Fruit fly (Drosophila melanogaster) whole organism, prepupa: ENCODE results near the gene Cul5.

Experiments used
- Blimp-1 ChIP-seq: fragments of 200-800 bp; sonication (Bioruptor generic); optimal IDR thresholded peaks from 3 replicates; lab custom pipeline; 2017; ENCODE audit warnings: missing biosample characterization, missing genetic modification characterization, mild to moderate bottlenecking, moderate library complexity, missing genetic modification reagents
- CG10631 ChIP-seq: fragments of 200-800 bp; sonication (Bioruptor generic); optimal IDR thresholded peaks from 2 replicates; lab custom pipeline; 2016; ENCODE audit warnings: missing biosample characterization, missing genetic modification characterization
- CG10669 ChIP-seq: fragments of 200-800 bp; sonication (Bioruptor generic); optimal IDR thresholded peaks from 3 replicates; lab custom pipeline; 2018; ENCODE audit warnings: missing biosample characterization, mild to moderate bottlenecking, missing genetic modification characterization, moderate library complexity
- CG11762 ChIP-seq: fragments of 200-800 bp; sonication (Bioruptor generic); optimal IDR thresholded peaks from 3 replicates; lab custom pipeline; 2016; ENCODE audit warnings: missing biosample characterization, missing genetic modification characterization; ENCODE audit not compliant: insufficient read depth
- CG16779 ChIP-seq: fragments of 200-800 bp; sonication (Bioruptor generic); optimal IDR thresholded peaks from 3 replicates; lab custom pipeline; 2017; ENCODE audit warnings: missing biosample characterization, mild to moderate bottlenecking, missing genetic modification characterization
- CG3032 ChIP-seq: fragments of 200-800 bp; optimal IDR thresholded peaks from 2 replicates; lab custom pipeline; 2019; ENCODE audit warnings: missing biosample characterization, mild to moderate bottlenecking, missing genetic modification characterization, moderate library complexity
- CG32006 ChIP-seq: fragments of 200-800 bp; sonication (Bioruptor generic); optimal IDR thresholded peaks from 3 replicates; lab custom pipeline; 2017; ENCODE audit warnings: missing biosample characterization, mild to moderate bottlenecking, missing genetic modification characterization
- CG34406 ChIP-seq: fragments of 200-800 bp; sonication (Bioruptor generic); optimal IDR thresholded peaks from 3 replicates; lab custom pipeline; 2016; ENCODE audit warnings: missing biosample characterization, missing genetic modification characterization
- CG3919 ChIP-seq: fragments of 200-800 bp; sonication (Bioruptor generic); optimal IDR thresholded peaks from 3 replicates; lab custom pipeline; 2016; ENCODE audit warnings: missing biosample characterization, missing genetic modification characterization
- CG4318 ChIP-seq: fragments of 200-800 bp; sonication (Bioruptor generic); optimal IDR thresholded peaks from 3 replicates; lab custom pipeline; 2017; ENCODE audit warnings: missing biosample characterization, mild to moderate bottlenecking, missing genetic modification characterization
- CG6163 ChIP-seq: fragments of 200-800 bp; sonication (Bioruptor generic); IDR thresholded peaks from 3 replicates; pipeline ENCODE4 v1.3.6; 2022; ENCODE audit warnings: missing biosample characterization, missing genetic modification characterization
- CG6276 ChIP-seq: fragments of 200-800 bp; sonication (Bioruptor generic); optimal IDR thresholded peaks from 2 replicates; lab custom pipeline; 2017; ENCODE audit warnings: missing biosample characterization, mild to moderate bottlenecking, missing genetic modification characterization
- CG6808 ChIP-seq: fragments of 200-800 bp; sonication (Bioruptor generic); optimal IDR thresholded peaks from 3 replicates; lab custom pipeline; 2017; ENCODE audit warnings: missing biosample characterization, missing genetic modification characterization, mild to moderate bottlenecking, moderate library complexity, missing genetic modification reagents
- CG6854 ChIP-seq: fragments of 200-800 bp; sonication (Bioruptor generic); optimal IDR thresholded peaks from 2 replicates; lab custom pipeline; 2017; ENCODE audit warnings: missing biosample characterization, mild to moderate bottlenecking, missing genetic modification characterization
- CG7368 ChIP-seq: fragments of 200-800 bp; sonication (Bioruptor generic); optimal IDR thresholded peaks from 3 replicates; lab custom pipeline; 2016; ENCODE audit warnings: missing biosample characterization, missing genetic modification characterization
- CG8632 ChIP-seq: fragments of 200-800 bp; sonication (Bioruptor generic); optimal IDR thresholded peaks from 3 replicates; lab custom pipeline; 2016; ENCODE audit warnings: missing biosample characterization, missing genetic modification characterization
- CG9139 ChIP-seq: fragments of 200-800 bp; sonication (Bioruptor generic); optimal IDR thresholded peaks from 3 replicates; lab custom pipeline; 2017; ENCODE audit warnings: missing biosample characterization, mild to moderate bottlenecking, missing genetic modification characterization
- Eip78C ChIP-seq: fragments of 200-800 bp; sonication (Bioruptor generic); peaks from one replicate; lab custom pipeline; 2016; ENCODE audit warnings: missing biosample characterization, missing genetic modification characterization
- Ets21C ChIP-seq: fragments of 200-800 bp; sonication (Bioruptor generic); optimal IDR thresholded peaks from 3 replicates; lab custom pipeline; 2016; ENCODE audit warnings: missing biosample characterization, missing genetic modification characterization
- Hr4 ChIP-seq: fragments of 200-800 bp; sonication (Bioruptor generic); optimal IDR thresholded peaks from 3 replicates; lab custom pipeline; 2016; ENCODE audit warnings: missing biosample characterization, missing genetic modification characterization
- Lpt ChIP-seq: fragments of 200-800 bp; sonication (Bioruptor generic); optimal IDR thresholded peaks from 3 replicates; lab custom pipeline; 2016; ENCODE audit warnings: missing biosample characterization, missing genetic modification characterization
- Met ChIP-seq: fragments of 200-800 bp; sonication (Bioruptor generic); optimal IDR thresholded peaks from 3 replicates; lab custom pipeline; 2016; ENCODE audit warnings: missing biosample characterization, missing genetic modification characterization
- OdsH ChIP-seq: fragments of 200-800 bp; sonication (Bioruptor generic); optimal IDR thresholded peaks from 3 replicates; lab custom pipeline; 2016; ENCODE audit warnings: missing biosample characterization, missing genetic modification characterization
- Sox102F ChIP-seq: fragments of 200-800 bp; sonication (Bioruptor generic); optimal IDR thresholded peaks from 2 replicates; lab custom pipeline; 2016; ENCODE audit warnings: missing biosample characterization, mild to moderate bottlenecking, missing genetic modification characterization
- Sox15 ChIP-seq: fragments of 200-800 bp; sonication (Bioruptor generic); optimal IDR thresholded peaks from 3 replicates; lab custom pipeline; 2016; ENCODE audit warnings: missing biosample characterization, missing genetic modification characterization
- achi ChIP-seq: fragments of 200-800 bp; sonication (Bioruptor generic); optimal IDR thresholded peaks from 3 replicates; lab custom pipeline; 2016; ENCODE audit warnings: missing biosample characterization, missing genetic modification characterization
- acj6 ChIP-seq: fragments of 200-800 bp; sonication (Bioruptor generic); optimal IDR thresholded peaks from 3 replicates; lab custom pipeline; 2016; ENCODE audit warnings: missing biosample characterization, missing genetic modification characterization
- cyc ChIP-seq: fragments of 200-800 bp; sonication (Bioruptor generic); optimal IDR thresholded peaks from 3 replicates; lab custom pipeline; 2016; ENCODE audit warnings: missing biosample characterization, missing genetic modification characterization
- dac ChIP-seq: fragments of 200-800 bp; sonication (Bioruptor generic); optimal IDR thresholded peaks from 2 replicates; lab custom pipeline; 2017; ENCODE audit warnings: missing biosample characterization, mild to moderate bottlenecking, missing genetic modification characterization
- dsx ChIP-seq: fragments of 200-800 bp; optimal IDR thresholded peaks from 3 replicates; lab custom pipeline; 2019; ENCODE audit warnings: missing biosample characterization, mild to moderate bottlenecking, missing genetic modification characterization, moderate library complexity; ENCODE audit not compliant: poor library complexity, severe bottlenecking
- eg ChIP-seq: fragments of 200-800 bp; sonication (Bioruptor generic); IDR thresholded peaks from 3 replicates; pipeline ENCODE4 v1.3.6; 2022; ENCODE audit warnings: missing biosample characterization, missing genetic modification characterization
- esn ChIP-seq: fragments of 200-800 bp; sonication (Bioruptor generic); optimal IDR thresholded peaks from 2 replicates; lab custom pipeline; 2016; ENCODE audit warnings: missing biosample characterization, mild to moderate bottlenecking, missing genetic modification characterization, moderate library complexity
- fd59A ChIP-seq: fragments of 200-800 bp; sonication (Bioruptor generic); optimal IDR thresholded peaks from 2 replicates; lab custom pipeline; 2017; ENCODE audit warnings: missing biosample characterization, mild to moderate bottlenecking, missing genetic modification characterization, missing genetic modification reagents
- fd85E ChIP-seq: fragments of 200-800 bp; sonication (Bioruptor generic); optimal IDR thresholded peaks from 3 replicates; lab custom pipeline; 2016; ENCODE audit warnings: missing biosample characterization, missing genetic modification characterization
- fkh ChIP-seq: fragments of 200-800 bp; sonication (Bioruptor generic); optimal IDR thresholded peaks from 3 replicates; lab custom pipeline; 2017; ENCODE audit warnings: missing biosample characterization, mild to moderate bottlenecking, missing genetic modification characterization, moderate library complexity
- net ChIP-seq: fragments of 200-800 bp; sonication (Bioruptor generic); optimal IDR thresholded peaks from 3 replicates; lab custom pipeline; 2016; ENCODE audit warnings: missing biosample characterization, missing genetic modification characterization
- pdm3 ChIP-seq: fragments of 200-800 bp; sonication (Bioruptor generic); optimal IDR thresholded peaks from 3 replicates; lab custom pipeline; 2016; ENCODE audit warnings: missing biosample characterization, missing genetic modification characterization
- salr ChIP-seq, 2 experiments: fragments of 200-800 bp; sonication (Bioruptor generic); optimal IDR thresholded peaks; 3 replicates each; lab custom pipeline; 2016 to 2018; ENCODE audit warnings: missing biosample characterization in 2 of 2, missing genetic modification characterization in 2 of 2, mild to moderate bottlenecking in 1 of 2
- spab ChIP-seq: fragments of 200-800 bp; sonication (Bioruptor generic); optimal IDR thresholded peaks from 2 replicates; lab custom pipeline; 2017; ENCODE audit warnings: missing biosample characterization, mild to moderate bottlenecking, missing genetic modification characterization, missing genetic modification reagents
- ss ChIP-seq, 2 experiments: fragments of 200-800 bp; sonication (Bioruptor generic); optimal IDR thresholded peaks; 2 replicates in 1 of 2; 3 replicates in 1 of 2; lab custom pipeline; 2017 to 2018; ENCODE audit warnings: mild to moderate bottlenecking in 2 of 2, missing biosample characterization in 2 of 2, missing genetic modification characterization in 2 of 2, moderate library complexity in 1 of 2
- vri ChIP-seq: fragments of 200-800 bp; sonication (Bioruptor generic); optimal IDR thresholded peaks from 3 replicates; lab custom pipeline; 2016; ENCODE audit warnings: missing biosample characterization, mild to moderate bottlenecking, missing genetic modification characterization

Cul5 gene

DNA sequence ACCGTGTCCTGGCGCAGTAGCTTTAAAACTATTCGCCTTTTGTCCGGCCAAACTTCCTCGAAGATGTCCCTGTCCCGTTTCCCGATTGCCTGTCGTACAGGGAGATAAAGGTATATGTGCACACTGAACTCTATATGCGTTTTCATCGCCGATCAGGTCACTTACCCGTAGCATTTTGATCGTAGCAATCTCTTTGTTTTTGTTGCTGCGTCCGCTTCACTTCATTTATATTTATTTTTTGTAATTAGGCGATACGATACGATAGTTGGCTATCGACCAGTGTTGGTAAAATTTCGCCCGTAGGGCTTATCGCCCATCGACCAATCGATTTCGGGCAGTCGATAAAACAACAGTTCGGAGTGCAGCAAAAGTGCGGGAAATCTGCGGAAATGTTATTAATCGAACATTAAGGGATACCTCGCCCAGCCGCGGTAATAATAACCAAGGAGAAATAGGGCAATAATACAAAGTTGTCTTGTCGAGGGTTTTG, at the start of gene Cul5, which contains the start of gene Bicra (continued):
- TF ChIP-seq CG6276 (GFP tag; lab: Kevin White, UChicago): no peak

DNA sequence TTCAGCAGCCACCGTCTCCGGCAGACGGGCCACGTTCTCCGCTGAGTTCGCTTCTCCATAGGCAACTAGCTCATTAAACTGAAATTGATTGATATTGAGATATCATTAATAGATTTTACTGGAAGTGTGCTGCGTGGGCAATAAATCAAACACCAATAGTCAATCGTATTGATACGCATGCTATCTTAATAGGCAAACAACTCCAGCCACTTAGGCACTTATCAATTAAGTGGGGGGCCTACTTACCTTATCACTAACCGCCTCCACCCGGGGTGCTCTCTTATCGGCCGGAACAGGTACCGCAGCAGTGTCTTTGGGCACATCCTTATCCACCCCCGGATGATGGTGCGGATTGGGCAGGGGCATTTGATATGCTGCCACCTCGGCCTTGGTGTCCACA, 49.0 kb upstream of the Cul5 start:
- TF ChIP-seq salr (GFP tag; optimal IDR thresholded peaks at IDR 0.05; lab: Kevin White, UChicago) (no peak), fkh (GFP tag; lab: Kevin White, UChicago) (peak; percentile 54)

DNA sequence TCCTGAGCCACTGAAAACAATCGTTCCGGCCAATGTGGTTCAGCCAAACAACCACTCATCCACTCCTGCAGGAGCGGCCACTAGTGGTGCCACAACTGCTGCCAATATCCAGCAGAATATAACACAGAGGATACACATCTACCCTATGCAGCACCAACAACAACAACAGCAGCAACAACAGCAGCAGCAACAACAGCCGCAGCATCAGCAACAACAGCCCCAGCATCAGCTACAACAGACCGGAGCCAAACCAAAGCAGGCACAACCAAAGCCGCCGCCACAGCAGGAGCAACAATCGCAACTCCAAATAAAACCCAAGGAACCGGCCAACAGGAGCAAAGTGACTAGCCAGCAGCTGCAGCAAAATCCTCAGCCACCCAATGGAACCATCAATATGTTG, 40.5 kb upstream of the Cul5 start:
- no peak for TF ChIP-seq Lpt (GFP tag; lab: Kevin White, UChicago)
- TF ChIP-seq net: no peak
- TF ChIP-seq CG16779 (tag; lab: Kevin White, UChicago): no peak
- no peak for TF ChIP-seq CG6276 (GFP tag; lab: Kevin White, UChicago)
- no peak for TF ChIP-seq pdm3 (GFP tag; lab: Kevin White, UChicago)
- no peak for TF ChIP-seq Eip78C (GFP tag; lab: Kevin White, UChicago)

DNA sequence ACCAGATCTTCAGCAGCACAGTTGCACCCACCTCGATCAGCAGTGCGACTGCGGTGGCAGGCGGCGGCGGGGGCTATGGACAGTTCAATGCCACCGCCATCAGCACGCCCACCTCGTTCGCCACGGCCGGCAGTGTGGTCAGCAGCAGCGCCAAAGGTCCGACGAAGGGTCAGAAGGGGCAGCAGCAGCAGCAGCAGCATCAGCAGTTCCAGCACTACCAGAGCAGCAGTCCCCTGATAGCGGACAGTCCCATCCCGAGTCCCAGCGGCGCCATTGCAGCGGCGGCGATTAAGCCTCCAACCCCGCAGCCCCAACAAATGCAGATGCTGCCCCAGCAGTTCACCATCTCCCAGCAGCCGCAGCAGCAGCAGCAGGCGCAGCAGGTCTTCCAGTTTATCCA, 35.2 kb upstream of the Cul5 start:
- TF ChIP-seq vri (GFP tag; lab: Kevin White, UChicago): no peak
- no peak for TF ChIP-seq cyc (GFP tag; lab: Kevin White, UChicago)

DNA sequence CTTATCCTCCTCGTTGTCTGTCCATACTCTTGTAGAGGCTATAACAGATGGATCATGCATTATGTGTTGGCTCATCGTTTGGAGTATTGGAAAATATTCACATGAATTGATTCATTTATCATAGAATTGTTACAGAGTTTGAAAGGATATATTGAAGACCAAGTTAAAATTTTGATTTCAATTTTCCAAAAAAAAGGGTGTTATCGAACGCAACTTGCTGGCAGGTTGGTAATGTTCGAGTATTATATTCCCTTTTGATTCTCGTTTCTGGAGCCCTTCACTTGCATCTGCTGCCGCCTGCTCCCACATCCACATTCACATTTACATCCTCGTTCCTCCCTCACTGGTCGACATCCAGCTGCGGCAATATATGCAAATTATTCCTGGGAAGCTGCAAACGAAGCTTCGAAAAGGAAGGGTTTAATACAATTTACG, 33.3 kb upstream of the Cul5 start:
- peak; percentile 96 for TF ChIP-seq Eip78C (GFP tag; lab: Kevin White, UChicago)
- TF ChIP-seq vri (GFP tag; lab: Kevin White, UChicago): no peak
- no peak for TF ChIP-seq acj6 (GFP tag; lab: Kevin White, UChicago)
- no peak for TF ChIP-seq Lpt (GFP tag; lab: Kevin White, UChicago)
- no peak for TF ChIP-seq Hr4 (GFP tag; lab: Kevin White, UChicago)
- TF ChIP-seq Met (GFP tag; lab: Kevin White, UChicago): peak; percentile 91
- TF ChIP-seq CG6163: peak; percentile 91
- TF ChIP-seq OdsH (GFP tag; lab: Kevin White, UChicago): no peak
- peak; percentile 66 for TF ChIP-seq CG9139 (GFP tag; lab: Kevin White, UChicago)
- TF ChIP-seq CG32006 (GFP tag; lab: Kevin White, UChicago): no peak
- TF ChIP-seq eg (GFP tag; lab: Robert Waterston, UW): 0 out of 3 replicates have a peak, but pooled peaks have one; percentile 25
- peak; percentile 66 for TF ChIP-seq CG8632 (GFP tag; lab: Kevin White, UChicago)
- peak; percentile 83 for TF ChIP-seq dsx (GFP tag; lab: Kevin White, UChicago)
- TF ChIP-seq cyc (GFP tag; lab: Kevin White, UChicago): peak; percentile 85
- peak; percentile 81 for TF ChIP-seq fd59A (GFP tag; lab: Kevin White, UChicago)
- TF ChIP-seq ss (GFP tag; optimal IDR thresholded peaks at IDR 0.05; lab: Kevin White, UChicago): peak in 1 of 2 experiments; percentile 88
- TF ChIP-seq achi (GFP tag; lab: Kevin White, UChicago): peak; percentile 77
- peak; percentile 22 for TF ChIP-seq CG6854 (GFP tag; lab: Kevin White, UChicago)
- no peak for TF ChIP-seq CG6276 (GFP tag; lab: Kevin White, UChicago)
- TF ChIP-seq CG3919 (GFP tag; lab: Kevin White, UChicago): peak; percentile 78
- TF ChIP-seq Blimp-1 (GFP tag; lab: Kevin White, UChicago): peak; percentile 56
- TF ChIP-seq CG10669 (GFP tag; lab: Kevin White, UChicago): peak; percentile 87
- peak; percentile 92 for TF ChIP-seq esn (GFP tag; lab: Kevin White, UChicago)
- peak; percentile 83 for TF ChIP-seq CG3032 (tag; lab: Kevin White, UChicago)
- TF ChIP-seq CG6808 (GFP tag; lab: Kevin White, UChicago): no peak
- peak; percentile 67 for TF ChIP-seq CG34406
- TF ChIP-seq Sox102F (GFP tag; lab: Kevin White, UChicago): peak; percentile 89
- peak; percentile 53 for TF ChIP-seq CG16779 (tag; lab: Kevin White, UChicago)
- TF ChIP-seq spab (GFP tag; lab: Kevin White, UChicago): peak; percentile 83
- peak; percentile 68 for TF ChIP-seq net
- peak; percentile 50 for TF ChIP-seq CG7368
- TF ChIP-seq CG4318 (GFP tag; lab: Kevin White, UChicago): no peak
- peak in 1 of 2 experiments; percentile 60 for TF ChIP-seq salr (GFP tag; optimal IDR thresholded peaks at IDR 0.05; lab: Kevin White, UChicago)
- TF ChIP-seq Ets21C (GFP tag; lab: Kevin White, UChicago): peak; percentile 85
- no peak for TF ChIP-seq fd85E
- peak; percentile 44 for TF ChIP-seq CG11762 (GFP tag; lab: Kevin White, UChicago)
- TF ChIP-seq dac (GFP tag; lab: Kevin White, UChicago): no peak
- peak; percentile 61 for TF ChIP-seq Sox15 (GFP tag; lab: Kevin White, UChicago)
- TF ChIP-seq CG10631 (GFP tag; lab: Kevin White, UChicago): peak; percentile 82
